Worm (Caenorhabditis elegans): ENCODE measurements around the gene rol-6.

rol-6 gene

DNA sequence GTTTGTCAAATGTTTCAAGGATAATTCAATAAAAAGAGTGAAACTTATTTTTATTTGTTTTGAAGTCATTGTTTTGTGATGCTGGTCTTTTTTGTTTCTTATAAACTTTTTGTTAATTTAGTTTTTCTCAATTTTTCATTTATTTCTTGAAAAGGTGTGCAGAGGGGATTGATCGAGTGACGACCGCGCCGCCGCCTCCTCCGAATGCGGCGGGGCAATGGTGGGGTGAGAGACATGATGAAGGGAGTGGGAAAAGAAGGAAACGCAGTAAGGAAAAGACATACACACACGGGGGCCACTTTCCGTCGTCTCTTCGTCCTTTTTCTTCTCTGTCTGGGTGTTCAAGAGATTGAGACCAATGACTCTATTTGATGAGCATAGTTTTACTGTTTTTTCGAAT, 36.5 kb downstream of the rol-6 start:
- TF ChIP-seq F13C5.2 (tag; optimal IDR thresholded peaks at IDR 0.05) (peak; percentile 53), scrt-1 (GFP tag; IDR thresholded peaks at IDR 0.05) (no peak), hmg-4 (GFP tag; optimal IDR thresholded peaks at IDR 0.05) (peak; percentile 69)

DNA sequence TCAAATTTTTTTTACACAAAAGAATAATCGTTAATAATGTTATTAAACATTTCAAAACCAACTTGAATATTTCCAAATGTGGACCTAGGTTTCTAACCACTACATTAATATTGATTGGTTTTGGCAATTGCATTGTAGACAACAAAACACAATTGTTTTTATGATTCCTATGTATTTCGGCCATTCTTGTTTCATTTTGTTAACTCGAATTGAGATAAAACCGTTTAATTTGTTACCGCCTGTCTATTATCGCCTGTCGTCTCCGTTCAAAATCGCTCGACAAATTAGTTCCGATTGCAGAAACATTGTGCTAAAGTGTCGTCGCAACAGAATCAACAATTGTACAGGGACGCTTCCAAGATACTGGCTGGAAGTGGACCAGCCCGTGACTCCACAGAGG, 37.8 kb downstream of the rol-6 start, which contains the start of gene let-19:
Gene let-19 (plus strand): TSS at position 301 of the 400 bp plus-strand sequence.
- TF ChIP-seq hmg-4 (GFP tag; optimal IDR thresholded peaks at IDR 0.05) (no peak), sea-1 (GFP tag; conservative IDR thresholded peaks at IDR 0.05) (no peak), ceh-36 (tag; optimal IDR thresholded peaks at IDR 0.05) (no peak), aly-1 (tag; optimal IDR thresholded peaks at IDR 0.05) (no peak), tbx-11 (GFP tag; IDR thresholded peaks at IDR 0.05) (no peak), F13C5.2 (tag; optimal IDR thresholded peaks at IDR 0.05) (no peak), tra-4 (tag; optimal IDR thresholded peaks at IDR 0.05) (no peak), pes-1 (GFP tag; IDR thresholded peaks at IDR 0.05) (no peak), ceh-13 (GFP tag; optimal IDR thresholded peaks at IDR 0.05) (no peak), hnd-1 (tag; optimal IDR thresholded peaks at IDR 0.05) (no peak), tbx-37 (GFP tag; conservative IDR thresholded peaks at IDR 0.05) (no peak), ets-7 (tag; optimal IDR thresholded peaks at IDR 0.05) (no peak)

DNA sequence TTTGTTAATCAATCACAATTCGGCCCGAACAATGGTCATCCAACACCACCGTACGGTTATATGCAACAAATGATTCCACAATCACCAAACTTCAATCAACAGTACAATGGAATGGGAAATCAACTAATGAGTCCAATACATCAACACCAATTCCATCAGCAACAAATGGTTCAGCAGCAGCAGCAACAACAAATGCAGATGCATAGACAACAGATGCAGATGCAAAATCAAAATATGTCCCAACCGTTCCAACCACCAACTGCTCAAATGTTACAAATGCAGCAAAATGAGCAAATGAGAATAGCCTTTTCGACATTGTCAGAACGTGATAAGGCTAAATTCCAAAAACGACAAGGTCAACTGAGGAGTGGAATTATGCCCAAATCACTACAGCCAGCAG, 43.7 kb downstream of the rol-6 start:
- TF ChIP-seq F13C5.2 (tag; optimal IDR thresholded peaks at IDR 0.05) (no peak), B0310.2 (tag; optimal IDR thresholded peaks at IDR 0.05) (no peak), ama-1 (optimal IDR thresholded peaks at IDR 0.05) (no peak), ceh-36 (tag; optimal IDR thresholded peaks at IDR 0.05) (no peak), sea-1 (GFP tag; conservative IDR thresholded peaks at IDR 0.05) (no peak), tbx-37 (GFP tag; conservative IDR thresholded peaks at IDR 0.05) (no peak), scrt-1 (GFP tag; IDR thresholded peaks at IDR 0.05) (no peak), hmg-4 (GFP tag; optimal IDR thresholded peaks at IDR 0.05) (no peak), flt-1 (GFP tag; IDR thresholded peaks at IDR 0.05) (no peak), hnd-1 (tag; optimal IDR thresholded peaks at IDR 0.05) (no peak), ets-7 (tag; optimal IDR thresholded peaks at IDR 0.05) (no peak), pes-1 (GFP tag; IDR thresholded peaks at IDR 0.05) (no peak), hmbx-1 (tag; optimal IDR thresholded peaks at IDR 0.05) (no peak), aly-1 (tag; optimal IDR thresholded peaks at IDR 0.05) (no peak), ceh-13 (GFP tag; optimal IDR thresholded peaks at IDR 0.05) (no peak), tbx-11 (GFP tag; IDR thresholded peaks at IDR 0.05) (no peak), tra-4 (tag; optimal IDR thresholded peaks at IDR 0.05) (no peak)

DNA sequence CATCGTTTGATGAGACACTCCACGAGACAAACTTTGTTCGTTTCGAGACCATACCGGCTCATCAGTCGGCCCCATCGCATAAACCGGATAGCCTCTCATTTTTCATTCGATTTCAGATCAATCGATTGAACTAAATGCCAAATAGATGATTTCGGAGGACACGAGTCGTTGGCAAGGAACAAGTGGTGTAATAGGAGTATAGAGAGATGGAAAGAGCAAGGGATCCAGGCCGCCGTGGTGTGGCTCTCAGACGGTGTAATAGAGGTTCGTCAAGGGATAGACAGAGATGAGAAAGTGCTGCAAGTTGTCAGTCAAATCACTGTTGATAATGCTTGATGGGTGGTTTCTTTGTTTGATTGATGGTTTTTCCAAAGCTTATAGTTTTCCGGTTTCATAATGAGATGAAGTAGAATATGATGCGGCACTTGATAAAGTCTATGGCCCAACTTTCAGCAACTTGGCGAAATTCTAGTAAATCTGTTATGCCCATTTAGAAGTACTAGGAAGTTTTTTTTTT, 50.7 kb downstream of the rol-6 start, which contains the start of gene sgn-1:
Gene sgn-1 (minus strand): TSS at position 220 of the 517 bp plus-strand sequence.
- TF ChIP-seq hmbx-1 (tag; optimal IDR thresholded peaks at IDR 0.05) (no peak), flt-1 (GFP tag; IDR thresholded peaks at IDR 0.05) (no peak), ceh-36 (tag; optimal IDR thresholded peaks at IDR 0.05) (no peak), B0310.2 (tag; optimal IDR thresholded peaks at IDR 0.05) (no peak), F13C5.2 (tag; optimal IDR thresholded peaks at IDR 0.05) (no peak), tbx-37 (GFP tag; conservative IDR thresholded peaks at IDR 0.05) (no peak), tra-4 (tag; optimal IDR thresholded peaks at IDR 0.05) (no peak), scrt-1 (GFP tag; IDR thresholded peaks at IDR 0.05) (no peak)

Data from whole organism, early embryonic.